Worm (Caenorhabditis elegans) whole organism, L4 larva: ENCODE results near the gene Y62E10A.24.

Experiments
- D1046.2 ChIP-seq: fragments of 200-800 bp; sonication (Bioruptor generic); IDR thresholded peaks from 2 replicates; pipeline ENCODE4 v1.3.6; 2022; ENCODE audit warnings: missing genetic modification characterization, missing compliant biosample characterization
- T20F7.1 ChIP-seq: fragments of 200-800 bp; sonication (Bioruptor generic); optimal IDR thresholded peaks from 2 replicates; lab custom pipeline; 2018; ENCODE audit warnings: mild to moderate bottlenecking, missing genetic modification characterization, missing compliant biosample characterization
- T26A8.4 ChIP-seq: fragments of 200-800 bp; sonication (Bioruptor generic); IDR thresholded peaks from 2 replicates; pipeline ENCODE4 v1.3.6; 2022; ENCODE audit warnings: missing genetic modification characterization, missing compliant biosample characterization
- Y75B8A.6 ChIP-seq: fragments of 200-800 bp; sonication (Bioruptor generic); IDR thresholded peaks from 2 replicates; pipeline ENCODE4 v1.3.6; 2022; ENCODE audit warnings: missing genetic modification reagents, missing genetic modification characterization, missing compliant biosample characterization
- ZK337.2 ChIP-seq: fragments of 200-800 bp; sonication (Bioruptor generic); IDR thresholded peaks from 2 replicates; pipeline ENCODE4 v1.3.6; 2022; ENCODE audit warnings: missing genetic modification reagents, missing genetic modification characterization, missing compliant biosample characterization
- aha-1 ChIP-seq: fragments of 150-350 bp; peaks from one replicate; lab custom pipeline; 2014; ENCODE audit warnings: missing biosample characterization, missing genetic modification characterization
- ceh-44 ChIP-seq: fragments of 200-800 bp; sonication (Bioruptor generic); IDR thresholded peaks from 2 replicates; pipeline ENCODE4 v1.3.6; 2022; ENCODE audit warnings: missing genetic modification reagents, missing genetic modification characterization, missing compliant biosample characterization
- ceh-62 ChIP-seq: sonication (generic microtip); optimal IDR thresholded peaks from 2 replicates; lab custom pipeline; 2017; ENCODE audit warnings: missing biosample characterization, missing genetic modification characterization
- ceh-82 ChIP-seq: sonication (generic microtip); optimal IDR thresholded peaks from 2 replicates; lab custom pipeline; 2017; ENCODE audit warnings: missing biosample characterization, missing genetic modification characterization
- cey-2 ChIP-seq: sonication (generic microtip); optimal IDR thresholded peaks from 3 replicates; lab custom pipeline; 2017; ENCODE audit warnings: missing genetic modification characterization, mild to moderate bottlenecking, missing compliant biosample characterization, antibody characterized with exemption, borderline replicate concordance; ENCODE audit not compliant: insufficient read depth
- daf-16 ChIP-seq, 3 experiments: sonication (generic microtip); optimal IDR thresholded peaks; 2 replicates each; lab custom pipeline; 2016 to 2017; ENCODE audit warnings: missing genetic modification characterization in 3 of 3, missing genetic modification reagents in 3 of 3, mild to moderate bottlenecking in 2 of 3, missing compliant biosample characterization in 2 of 3, missing biosample characterization in 1 of 3, moderate library complexity in 1 of 3
- daf-8 ChIP-seq: fragments of 200-800 bp; sonication (Bioruptor generic); IDR thresholded peaks from 2 replicates; pipeline ENCODE4 v1.3.6; 2022; ENCODE audit warnings: missing genetic modification characterization, missing compliant biosample characterization
- dmd-9 ChIP-seq: fragments of 200-800 bp; sonication (Bioruptor generic); IDR thresholded peaks from 2 replicates; pipeline ENCODE4 v1.3.6; 2022; ENCODE audit warnings: missing genetic modification reagents, missing genetic modification characterization, missing compliant biosample characterization
- duxl-1 ChIP-seq: sonication (generic microtip); optimal IDR thresholded peaks from 2 replicates; lab custom pipeline; 2016; ENCODE audit warnings: mild to moderate bottlenecking, missing genetic modification characterization, moderate library complexity, missing compliant biosample characterization; ENCODE audit not compliant: poor library complexity
- egl-27 ChIP-seq: sonication (generic microtip); optimal IDR thresholded peaks from 3 replicates; lab custom pipeline; 2017; ENCODE audit warnings: missing biosample characterization, missing genetic modification reagents, missing genetic modification characterization
- hif-1 ChIP-seq, 2 experiments: sonication (generic microtip); optimal IDR thresholded peaks; 2 replicates each; lab custom pipeline; 2016 to 2017; ENCODE audit warnings: missing compliant biosample characterization in 2 of 2, missing genetic modification characterization in 2 of 2, missing genetic modification reagents in 2 of 2, missing genotype in 2 of 2, mild to moderate bottlenecking in 1 of 2
- hlh-11 ChIP-seq: fragments of 200-800 bp; sonication (Bioruptor generic); optimal IDR thresholded peaks from 2 replicates; lab custom pipeline; 2018; ENCODE audit warnings: mild to moderate bottlenecking, missing genetic modification characterization, missing compliant biosample characterization
- hmg-1.1 ChIP-seq: fragments of 200-800 bp; sonication (Bioruptor generic); IDR thresholded peaks from 2 replicates; pipeline ENCODE4 v1.3.6; 2022; ENCODE audit warnings: missing genetic modification reagents, missing genetic modification characterization, missing compliant biosample characterization
- lin-1 ChIP-seq: fragments of 200-800 bp; sonication (Bioruptor generic); IDR thresholded peaks from 2 replicates; pipeline ENCODE4 v1.3.6; 2022; ENCODE audit warnings: missing genetic modification reagents, missing genetic modification characterization, missing compliant biosample characterization
- lin-29 ChIP-seq: fragments of 200-800 bp; sonication (Bioruptor generic); IDR thresholded peaks from 2 replicates; pipeline ENCODE4 v1.3.6; 2022; ENCODE audit warnings: missing genetic modification reagents, missing genetic modification characterization, missing compliant biosample characterization
- lin-38 ChIP-seq: fragments of 200-800 bp; sonication (Bioruptor generic); IDR thresholded peaks from 2 replicates; pipeline ENCODE4 v1.3.6; 2022; ENCODE audit warnings: missing genetic modification reagents, missing genetic modification characterization, missing compliant biosample characterization
- lin-39 ChIP-seq: fragments of 150-350 bp; optimal IDR thresholded peaks from 2 replicates; lab custom pipeline; 2014; ENCODE audit warnings: missing biosample characterization, missing genetic modification reagents, missing genetic modification characterization
- lsy-2 ChIP-seq, 2 experiments: fragments of 150-350 bp in 1 of 2; sonication (generic microtip) in 1 of 2; optimal IDR thresholded peaks; 2 replicates each; lab custom pipeline; 2014 to 2017; ENCODE audit warnings: missing biosample characterization in 2 of 2, missing genetic modification characterization in 2 of 2
- madf-5 ChIP-seq, 2 experiments: fragments of 200-800 bp; sonication (Bioruptor generic); IDR thresholded peaks; 2 replicates each; pipeline ENCODE4 v1.3.6; 2022; ENCODE audit warnings: missing compliant biosample characterization in 2 of 2, missing genetic modification characterization in 2 of 2
- mep-1 ChIP-seq: fragments of 150-350 bp; sonication (generic microtip); optimal IDR thresholded peaks from 3 replicates; lab custom pipeline; 2014; ENCODE audit warnings: missing biosample characterization, missing genetic modification characterization
- mxl-2 ChIP-seq: fragments of 200-800 bp; sonication (Bioruptor generic); conservative IDR thresholded peaks from 2 replicates; pipeline ENCODE4 v1.3.6; 2022; ENCODE audit warnings: missing genetic modification reagents, missing genetic modification characterization, missing compliant biosample characterization
- mxl-3 ChIP-seq: fragments of 200-800 bp; sonication (Bioruptor generic); optimal IDR thresholded peaks from 2 replicates; lab custom pipeline; 2018; ENCODE audit warnings: mild to moderate bottlenecking, missing genetic modification characterization, missing compliant biosample characterization
- nhr-237 ChIP-seq: sonication (generic microtip); optimal IDR thresholded peaks from 2 replicates; lab custom pipeline; 2017; ENCODE audit warnings: missing biosample characterization, missing genetic modification characterization
- nhr-48 ChIP-seq: sonication (generic microtip); optimal IDR thresholded peaks from 2 replicates; lab custom pipeline; 2016; ENCODE audit warnings: mild to moderate bottlenecking, missing genetic modification characterization, missing compliant biosample characterization
- pha-4 ChIP-seq, 2 experiments: fragments of 150-350 bp in 1 of 2; fragments of 200-800 bp in 1 of 2; sonication (Bioruptor generic) in 1 of 2; IDR thresholded peaks in 1 of 2; optimal IDR thresholded peaks in 1 of 2; 2 replicates each; pipeline versions ENCODE4 v1.3.6 to Lab custom; 2014 to 2022; ENCODE audit warnings: missing genetic modification characterization in 2 of 2, missing genetic modification reagents in 2 of 2, missing biosample characterization in 1 of 2, missing compliant biosample characterization in 1 of 2
- rbr-2 ChIP-seq: sonication (generic microtip); optimal IDR thresholded peaks from 2 replicates; lab custom pipeline; 2016; ENCODE audit warnings: missing genotype, missing genetic modification characterization, missing compliant biosample characterization
- saeg-2 ChIP-seq: fragments of 200-800 bp; sonication (Bioruptor generic); IDR thresholded peaks from 2 replicates; pipeline ENCODE4 v1.3.6; 2022; ENCODE audit warnings: missing genetic modification reagents, missing genetic modification characterization, missing compliant biosample characterization
- snpc-1.2 ChIP-seq: fragments of 200-800 bp; sonication (Bioruptor generic); IDR thresholded peaks from 2 replicates; pipeline ENCODE4 v1.3.6; 2022; ENCODE audit warnings: missing genetic modification reagents, missing genetic modification characterization, missing compliant biosample characterization
- snpc-4 ChIP-seq: fragments of 150-350 bp; optimal IDR thresholded peaks from 2 replicates; lab custom pipeline; 2014; ENCODE audit warnings: missing biosample characterization, missing genetic modification characterization
- spr-1 ChIP-seq: sonication (generic microtip); optimal IDR thresholded peaks from 2 replicates; lab custom pipeline; 2016; ENCODE audit warnings: mild to moderate bottlenecking, missing genetic modification characterization, missing compliant biosample characterization
- unc-39 ChIP-seq: sonication (generic microtip); optimal IDR thresholded peaks from 2 replicates; lab custom pipeline; 2017; ENCODE audit warnings: missing biosample characterization, missing genetic modification characterization
- vab-7 ChIP-seq: fragments of 200-800 bp; sonication (Bioruptor generic); IDR thresholded peaks from 2 replicates; pipeline ENCODE4 v1.3.6; 2022; ENCODE audit warnings: missing genetic modification reagents, missing genetic modification characterization, missing compliant biosample characterization
- zag-1 ChIP-seq: fragments of 150-350 bp; optimal IDR thresholded peaks from 2 replicates; lab custom pipeline; 2014; ENCODE audit warnings: missing biosample characterization, missing genetic modification characterization
- zfp-2 ChIP-seq: sonication (generic microtip); optimal IDR thresholded peaks from 2 replicates; lab custom pipeline; 2016; ENCODE audit warnings: mild to moderate bottlenecking, missing genetic modification characterization, missing compliant biosample characterization
- zfp-3 ChIP-seq: fragments of 200-800 bp; sonication (Bioruptor generic); conservative IDR thresholded peaks from 2 replicates; pipeline ENCODE4 v1.3.6; 2022; ENCODE audit warnings: missing genetic modification reagents, missing genetic modification characterization, missing compliant biosample characterization
- zip-11 ChIP-seq: fragments of 200-800 bp; sonication (Bioruptor generic); IDR thresholded peaks from 2 replicates; pipeline ENCODE4 v1.3.6; 2022; ENCODE audit warnings: missing genetic modification characterization, missing compliant biosample characterization

Gene Y62E10A.24

ce11 chrIV:13381823-13382222, 11.3 kb downstream of the Y62E10A.24 start, which contains the start of gene emc-3:
Gene emc-3, minus strand, starts transcription at chrIV:13381923.
- TF ChIP-seq lin-1 (no peak), Y75B8A.6 (GFP tag; lab: Robert Waterston, UW) (no peak), nhr-48 (no peak), ceh-62 (tag; lab: Kevin White, UChicago) (no peak), zip-11 (GFP tag; lab: Robert Waterston, UW) (no peak), egl-27 (no peak), pha-4 (GFP tag; IDR thresholded peaks at IDR 0.05; lab: Robert Waterston, UW) (no peak), pha-4 (tag; optimal IDR thresholded peaks at IDR 0.05; lab: Kevin White, UChicago) (no peak), zfp-2 (tag; lab: Kevin White, UChicago) (no peak), mxl-3 (GFP tag; lab: Kevin White, UChicago) (no peak), lin-29 (no peak), ZK337.2 (no peak), ceh-44 (no peak), daf-8 (GFP tag; lab: Robert Waterston, UW) (no peak), madf-5 (GFP tag; IDR thresholded peaks at IDR 0.05; lab: Robert Waterston, UW) (no peak), spr-1 (tag; lab: Kevin White, UChicago) (no peak), lsy-2 (tag; optimal IDR thresholded peaks at IDR 0.05; lab: Kevin White, UChicago) (no peak), dmd-9 (GFP tag; lab: Robert Waterston, UW) (no peak), daf-16 (GFP tag; optimal IDR thresholded peaks at IDR 0.05; lab: Kevin White, UChicago) (no peak), daf-16 (tag; optimal IDR thresholded peaks at IDR 0.05; lab: Kevin White, UChicago) (no peak)

- TF ChIP-seq zfp-2 (tag; lab: Kevin White, UChicago) (no peak), T20F7.1 (GFP tag; lab: Kevin White, UChicago) (no peak), aha-1 (tag; lab: Kevin White, UChicago) (peak; percentile 60), madf-5 (GFP tag; IDR thresholded peaks at IDR 0.05; lab: Robert Waterston, UW) (no peak), mep-1 (tag; lab: Kevin White, UChicago) (peak; percentile 10), saeg-2 (GFP tag; lab: Robert Waterston, UW) (no peak), dmd-9 (GFP tag; lab: Robert Waterston, UW) (no peak), snpc-1.2 (GFP tag; lab: Robert Waterston, UW) (no peak), vab-7 (GFP tag; lab: Robert Waterston, UW) (no peak), D1046.2 (GFP tag; lab: Robert Waterston, UW) (no peak), hmg-1.1 (0 out of 2 replicates have a peak, but pooled peaks have one; percentile 40), mxl-2 (no peak), snpc-4 (tag; lab: Kevin White, UChicago) (no peak), cey-2 (tag; lab: Kevin White, UChicago) (no peak), unc-39 (no peak), daf-8 (GFP tag; lab: Robert Waterston, UW) (no peak), hif-1 (tag; optimal IDR thresholded peaks at IDR 0.05; lab: Kevin White, UChicago) (peak in 1 of 2 experiments; percentile 19), zfp-3 (GFP tag; lab: Robert Waterston, UW) (no peak), nhr-237 (tag; lab: Kevin White, UChicago) (no peak), rbr-2 (tag; lab: Kevin White, UChicago) (no peak), duxl-1 (tag; lab: Kevin White, UChicago) (no peak), zag-1 (no peak), T26A8.4 (GFP tag; lab: Robert Waterston, UW) (no peak), spr-1 (tag; lab: Kevin White, UChicago) (no peak), lin-39 (tag; lab: Kevin White, UChicago) (no peak), hlh-11 (no peak), lin-38 (GFP tag; lab: Robert Waterston, UW) (peak; percentile 32; the same call in 1 of the 2 replicates), ceh-82 (tag; lab: Kevin White, UChicago) (no peak)
These were observed 13.4 kb downstream of the Y62E10A.24 start, which contains the start of gene rab-19 for ce11 chrIV:13383763-13384436. Gene rab-19, minus strand, starts transcription at chrIV:13384386.
